Worm (Caenorhabditis elegans) whole organism, L4 larva: ENCODE measurements around the gene mrps-18B.
A peak's percentile ranks its signal among the peaks of the same experiment; 100 is the strongest.

ENCODE experiments used
- F37D6.2 ChIP-seq: sonication (generic microtip); optimal IDR thresholded peaks from 2 replicates; lab custom pipeline; 2016; ENCODE audit warnings: mild to moderate bottlenecking, missing genetic modification characterization, missing compliant biosample characterization
- F44E2.7 ChIP-seq: fragments of 200-800 bp; sonication (Bioruptor generic); IDR thresholded peaks from 2 replicates; pipeline ENCODE4 v2.1.2; 2022; ENCODE audit warnings: missing genetic modification characterization, missing compliant biosample characterization
- R02D3.7 ChIP-seq: fragments of 150-350 bp; sonication (generic microtip); optimal IDR thresholded peaks from 3 replicates; lab custom pipeline; 2014; ENCODE audit warnings: missing biosample characterization, missing genetic modification characterization
- Y48G9A.11 ChIP-seq: fragments of 200-800 bp; sonication (Bioruptor generic); IDR thresholded peaks from 2 replicates; pipeline ENCODE4 v1.3.6; 2022; ENCODE audit warnings: missing genetic modification reagents, missing genetic modification characterization, missing compliant biosample characterization
- Y5F2A.4 ChIP-seq: fragments of 200-800 bp; sonication (Bioruptor generic); optimal IDR thresholded peaks from 2 replicates; lab custom pipeline; 2018; ENCODE audit warnings: mild to moderate bottlenecking, missing genetic modification characterization, missing compliant biosample characterization
- Y75B8A.6 ChIP-seq: fragments of 200-800 bp; sonication (Bioruptor generic); IDR thresholded peaks from 2 replicates; pipeline ENCODE4 v1.3.6; 2022; ENCODE audit warnings: missing genetic modification reagents, missing genetic modification characterization, missing compliant biosample characterization
- ZK546.5 ChIP-seq, 2 experiments: sonication (generic microtip); optimal IDR thresholded peaks; 2 replicates each; lab custom pipeline; 2017; ENCODE audit warnings: missing biosample characterization in 2 of 2, missing genetic modification characterization in 2 of 2
- ama-1 ChIP-seq: fragments of 150-350 bp; optimal IDR thresholded peaks from 2 replicates; lab custom pipeline; 2014; ENCODE audit warnings: inconsistent platforms, mixed read lengths
- ceh-28 ChIP-seq: fragments of 150-350 bp; optimal IDR thresholded peaks from 2 replicates; lab custom pipeline; 2014; ENCODE audit warnings: missing biosample characterization, missing genetic modification reagents, missing genetic modification characterization
- ceh-32 ChIP-seq: sonication (generic microtip); optimal IDR thresholded peaks from 2 replicates; lab custom pipeline; 2016; ENCODE audit warnings: mild to moderate bottlenecking, missing genetic modification characterization, missing compliant biosample characterization; ENCODE audit not compliant: poor library complexity
- ceh-44 ChIP-seq: fragments of 200-800 bp; sonication (Bioruptor generic); IDR thresholded peaks from 2 replicates; pipeline ENCODE4 v1.3.6; 2022; ENCODE audit warnings: missing genetic modification reagents, missing genetic modification characterization, missing compliant biosample characterization
- ctbp-1 ChIP-seq: fragments of 200-800 bp; sonication (Bioruptor generic); IDR thresholded peaks from 2 replicates; pipeline ENCODE4 v1.3.6; 2022; ENCODE audit warnings: missing genetic modification reagents, missing genetic modification characterization, missing compliant biosample characterization
- dmd-6 ChIP-seq: fragments of 200-800 bp; sonication (Bioruptor generic); IDR thresholded peaks from 2 replicates; pipeline ENCODE4 v1.3.6; 2022; ENCODE audit warnings: missing genetic modification reagents, missing genetic modification characterization, missing compliant biosample characterization
- dmd-9 ChIP-seq: fragments of 200-800 bp; sonication (Bioruptor generic); IDR thresholded peaks from 2 replicates; pipeline ENCODE4 v1.3.6; 2022; ENCODE audit warnings: missing genetic modification reagents, missing genetic modification characterization, missing compliant biosample characterization
- dpl-1 ChIP-seq: fragments of 150-350 bp; optimal IDR thresholded peaks from 2 replicates; lab custom pipeline; 2014; ENCODE audit warnings: missing biosample characterization, missing genetic modification reagents, missing genetic modification characterization
- duxl-1 ChIP-seq: sonication (generic microtip); optimal IDR thresholded peaks from 2 replicates; lab custom pipeline; 2016; ENCODE audit warnings: mild to moderate bottlenecking, missing genetic modification characterization, moderate library complexity, missing compliant biosample characterization; ENCODE audit not compliant: poor library complexity
- egl-27 ChIP-seq: sonication (generic microtip); optimal IDR thresholded peaks from 3 replicates; lab custom pipeline; 2017; ENCODE audit warnings: missing biosample characterization, missing genetic modification reagents, missing genetic modification characterization
- fkh-10 ChIP-seq: fragments of 150-350 bp; optimal IDR thresholded peaks from 2 replicates; lab custom pipeline; 2014; ENCODE audit warnings: missing biosample characterization, missing genetic modification reagents, missing genetic modification characterization
- gei-8 ChIP-seq: fragments of 200-800 bp; sonication (Bioruptor generic); optimal IDR thresholded peaks from 2 replicates; lab custom pipeline; 2018; ENCODE audit warnings: mild to moderate bottlenecking, missing genetic modification characterization, missing compliant biosample characterization
- hif-1 ChIP-seq, 2 experiments: sonication (generic microtip); optimal IDR thresholded peaks; 2 replicates each; lab custom pipeline; 2016 to 2017; ENCODE audit warnings: missing compliant biosample characterization in 2 of 2, missing genetic modification characterization in 2 of 2, missing genetic modification reagents in 2 of 2, missing genotype in 2 of 2, mild to moderate bottlenecking in 1 of 2
- hlh-11 ChIP-seq: fragments of 200-800 bp; sonication (Bioruptor generic); optimal IDR thresholded peaks from 2 replicates; lab custom pipeline; 2018; ENCODE audit warnings: mild to moderate bottlenecking, missing genetic modification characterization, missing compliant biosample characterization
- hmg-1.1 ChIP-seq: fragments of 200-800 bp; sonication (Bioruptor generic); IDR thresholded peaks from 2 replicates; pipeline ENCODE4 v1.3.6; 2022; ENCODE audit warnings: missing genetic modification reagents, missing genetic modification characterization, missing compliant biosample characterization
- jun-1 ChIP-seq: fragments of 150-350 bp; optimal IDR thresholded peaks from 2 replicates; lab custom pipeline; 2014; ENCODE audit warnings: missing biosample characterization, missing genetic modification reagents, missing genetic modification characterization
- lir-3 ChIP-seq: sonication (generic microtip); optimal IDR thresholded peaks from 2 replicates; lab custom pipeline; 2016; ENCODE audit warnings: mild to moderate bottlenecking, missing genetic modification characterization, missing compliant biosample characterization
- lsy-2 ChIP-seq, 2 experiments: fragments of 150-350 bp in 1 of 2; sonication (generic microtip) in 1 of 2; optimal IDR thresholded peaks; 2 replicates each; lab custom pipeline; 2014 to 2017; ENCODE audit warnings: missing biosample characterization in 2 of 2, missing genetic modification characterization in 2 of 2
- madf-5 ChIP-seq, 2 experiments: fragments of 200-800 bp; sonication (Bioruptor generic); IDR thresholded peaks; 2 replicates each; pipeline ENCODE4 v1.3.6; 2022; ENCODE audit warnings: missing compliant biosample characterization in 2 of 2, missing genetic modification characterization in 2 of 2
- madf-9 ChIP-seq: fragments of 200-800 bp; sonication (Bioruptor generic); conservative IDR thresholded peaks from 2 replicates; pipeline ENCODE4 v1.3.6; 2022; ENCODE audit warnings: missing genetic modification reagents, missing genetic modification characterization, missing compliant biosample characterization
- mdt-29 ChIP-seq: fragments of 200-800 bp; sonication (Bioruptor generic); IDR thresholded peaks from 2 replicates; pipeline ENCODE4 v1.3.6; 2022; ENCODE audit warnings: missing genetic modification reagents, missing genetic modification characterization, missing compliant biosample characterization
- mes-2 ChIP-seq: sonication (generic microtip); optimal IDR thresholded peaks from 2 replicates; lab custom pipeline; 2016; ENCODE audit warnings: missing genotype, mild to moderate bottlenecking, missing genetic modification characterization, missing compliant biosample characterization; ENCODE audit not compliant: poor library complexity, severe bottlenecking
- mxl-2 ChIP-seq: fragments of 200-800 bp; sonication (Bioruptor generic); conservative IDR thresholded peaks from 2 replicates; pipeline ENCODE4 v1.3.6; 2022; ENCODE audit warnings: missing genetic modification reagents, missing genetic modification characterization, missing compliant biosample characterization
- mxl-3 ChIP-seq: fragments of 200-800 bp; sonication (Bioruptor generic); optimal IDR thresholded peaks from 2 replicates; lab custom pipeline; 2018; ENCODE audit warnings: mild to moderate bottlenecking, missing genetic modification characterization, missing compliant biosample characterization
- nhr-10 ChIP-seq: fragments of 150-350 bp; optimal IDR thresholded peaks from 2 replicates; lab custom pipeline; 2014; ENCODE audit warnings: missing biosample characterization, missing genetic modification characterization
- nhr-111 ChIP-seq: fragments of 200-800 bp; sonication (Bioruptor generic); optimal IDR thresholded peaks from 2 replicates; lab custom pipeline; 2018; ENCODE audit warnings: mild to moderate bottlenecking, missing genetic modification characterization, missing compliant biosample characterization
- nhr-237 ChIP-seq: sonication (generic microtip); optimal IDR thresholded peaks from 2 replicates; lab custom pipeline; 2017; ENCODE audit warnings: missing biosample characterization, missing genetic modification characterization
- nhr-25 ChIP-seq: sonication (generic microtip); optimal IDR thresholded peaks from 2 replicates; lab custom pipeline; 2017; ENCODE audit warnings: missing genetic modification characterization, mild to moderate bottlenecking, missing compliant biosample characterization, antibody characterized with exemption, moderate library complexity, borderline replicate concordance; ENCODE audit not compliant: insufficient read depth
- nhr-42 ChIP-seq: fragments of 200-800 bp; sonication (Bioruptor generic); IDR thresholded peaks from 2 replicates; pipeline ENCODE4 v1.3.6; 2022; ENCODE audit warnings: missing genetic modification characterization, missing compliant biosample characterization
- nhr-48 ChIP-seq: sonication (generic microtip); optimal IDR thresholded peaks from 2 replicates; lab custom pipeline; 2016; ENCODE audit warnings: mild to moderate bottlenecking, missing genetic modification characterization, missing compliant biosample characterization
- nhr-6 ChIP-seq: fragments of 150-350 bp; optimal IDR thresholded peaks from 2 replicates; lab custom pipeline; 2014; ENCODE audit warnings: missing biosample characterization, missing genetic modification characterization
- pha-4 ChIP-seq, 2 experiments: fragments of 150-350 bp in 1 of 2; fragments of 200-800 bp in 1 of 2; sonication (Bioruptor generic) in 1 of 2; IDR thresholded peaks in 1 of 2; optimal IDR thresholded peaks in 1 of 2; 2 replicates each; pipeline versions ENCODE4 v1.3.6 to Lab custom; 2014 to 2022; ENCODE audit warnings: missing genetic modification characterization in 2 of 2, missing genetic modification reagents in 2 of 2, missing biosample characterization in 1 of 2, missing compliant biosample characterization in 1 of 2
- saeg-2 ChIP-seq: fragments of 200-800 bp; sonication (Bioruptor generic); IDR thresholded peaks from 2 replicates; pipeline ENCODE4 v1.3.6; 2022; ENCODE audit warnings: missing genetic modification reagents, missing genetic modification characterization, missing compliant biosample characterization
- set-16 ChIP-seq: fragments of 200-800 bp; sonication (Bioruptor generic); IDR thresholded peaks from 2 replicates; pipeline ENCODE4 v1.3.6; 2022; ENCODE audit warnings: missing genetic modification reagents, missing genetic modification characterization, missing compliant biosample characterization
- spr-1 ChIP-seq: sonication (generic microtip); optimal IDR thresholded peaks from 2 replicates; lab custom pipeline; 2016; ENCODE audit warnings: mild to moderate bottlenecking, missing genetic modification characterization, missing compliant biosample characterization
- tag-97 ChIP-seq: fragments of 200-800 bp; sonication (Bioruptor generic); IDR thresholded peaks from 2 replicates; pipeline ENCODE4 v1.3.6; 2022; ENCODE audit warnings: missing genetic modification characterization, missing compliant biosample characterization
- tra-1 ChIP-seq: fragments of 200-800 bp; sonication (Bioruptor generic); IDR thresholded peaks from 2 replicates; pipeline ENCODE4 v1.3.6; 2022; ENCODE audit warnings: missing genetic modification reagents, missing genetic modification characterization, missing compliant biosample characterization
- unc-39 ChIP-seq: sonication (generic microtip); optimal IDR thresholded peaks from 2 replicates; lab custom pipeline; 2017; ENCODE audit warnings: missing biosample characterization, missing genetic modification characterization
- vab-7 ChIP-seq: fragments of 200-800 bp; sonication (Bioruptor generic); IDR thresholded peaks from 2 replicates; pipeline ENCODE4 v1.3.6; 2022; ENCODE audit warnings: missing genetic modification reagents, missing genetic modification characterization, missing compliant biosample characterization
- zag-1 ChIP-seq: fragments of 150-350 bp; optimal IDR thresholded peaks from 2 replicates; lab custom pipeline; 2014; ENCODE audit warnings: missing biosample characterization, missing genetic modification characterization
- zfp-3 ChIP-seq: fragments of 200-800 bp; sonication (Bioruptor generic); conservative IDR thresholded peaks from 2 replicates; pipeline ENCODE4 v1.3.6; 2022; ENCODE audit warnings: missing genetic modification reagents, missing genetic modification characterization, missing compliant biosample characterization

The mrps-18B gene

ce11 chrII:8561227-8561626 is 35.7 kb downstream of the mrps-18B start, which contains the start of gene iff-2 (continued):
- TF ChIP-seq zag-1 (tag; lab: Kevin White, UChicago), result peak; percentile 81
- peak; percentile 98 for TF ChIP-seq nhr-42 (GFP tag; lab: Robert Waterston, UW)
- peak; percentile 93 for TF ChIP-seq vab-7 (GFP tag; lab: Robert Waterston, UW)
- TF ChIP-seq ceh-32 (tag; lab: Kevin White, UChicago), result peak; percentile 68
- TF ChIP-seq mdt-29 (GFP tag; lab: Robert Waterston, UW), result no peak; the same call in none of the 2 replicates
- no peak for TF ChIP-seq F44E2.7 (GFP tag; lab: Robert Waterston, UW)
- peak; percentile 97 for TF ChIP-seq jun-1
- peak; percentile 99 for TF ChIP-seq fkh-10 (GFP tag; lab: Kevin White, UChicago)
- TF ChIP-seq saeg-2 (GFP tag; lab: Robert Waterston, UW), result peak; percentile 92
- 0 out of 2 replicates have a peak, but pooled peaks have one; percentile 78 for TF ChIP-seq tag-97 (GFP tag; lab: Robert Waterston, UW)
- TF ChIP-seq Y5F2A.4 (GFP tag; lab: Kevin White, UChicago), result peak; percentile 78
- peak; percentile 98 for TF ChIP-seq ctbp-1
- TF ChIP-seq dmd-9 (GFP tag; lab: Robert Waterston, UW), result peak; percentile 95
- peak; percentile 97 for TF ChIP-seq zfp-3
- TF ChIP-seq nhr-237 (tag; lab: Kevin White, UChicago), result peak; percentile 83
- peak; percentile 96 for TF ChIP-seq pha-4 (GFP tag; IDR thresholded peaks at IDR 0.05; lab: Robert Waterston, UW)
- no peak for TF ChIP-seq pha-4 (tag; optimal IDR thresholded peaks at IDR 0.05; lab: Kevin White, UChicago)
- peak; percentile 96 for TF ChIP-seq Y75B8A.6 (GFP tag; lab: Robert Waterston, UW)
- TF ChIP-seq nhr-6 (tag; lab: Kevin White, UChicago), result peak; percentile 99
- TF ChIP-seq tra-1 (GFP tag; lab: Robert Waterston, UW), result peak; percentile 98
- peak; percentile 97 to 98 for TF ChIP-seq lsy-2 (tag; optimal IDR thresholded peaks at IDR 0.05; lab: Kevin White, UChicago)
- peak; percentile 47 to 92 for TF ChIP-seq ZK546.5 (tag; optimal IDR thresholded peaks at IDR 0.05; lab: Kevin White, UChicago)
- TF ChIP-seq madf-9 (GFP tag; lab: Robert Waterston, UW), result peak; percentile 95
- TF ChIP-seq ceh-28 (tag; lab: Kevin White, UChicago), result peak; percentile 41
- peak; percentile 97 for TF ChIP-seq mes-2 (tag; lab: Kevin White, UChicago)
- TF ChIP-seq F37D6.2 (tag; lab: Kevin White, UChicago), result peak; percentile 95
- no peak for TF ChIP-seq nhr-111 (GFP tag; lab: Kevin White, UChicago)
- peak; percentile 97 for TF ChIP-seq dpl-1 (GFP tag; lab: Kevin White, UChicago)
- TF ChIP-seq unc-39 (tag; lab: Kevin White, UChicago), result no peak
- peak; percentile 97 for TF ChIP-seq nhr-25 (tag; lab: Kevin White, UChicago)
- TF ChIP-seq gei-8, result peak; percentile 58
- peak; percentile 95 for TF ChIP-seq nhr-48 (tag; lab: Kevin White, UChicago)
- peak; percentile 76 for TF ChIP-seq lir-3 (tag; lab: Kevin White, UChicago)
- TF ChIP-seq hlh-11 (tag; lab: Kevin White, UChicago), result peak; percentile 99
- TF ChIP-seq R02D3.7, result peak; percentile 50
- peak; percentile 68 for TF ChIP-seq ama-1 (lab: Kevin White, UChicago)
- TF ChIP-seq mxl-2 (GFP tag; lab: Robert Waterston, UW), result peak; percentile 92
- no peak; the same call in 1 of the 2 replicates for TF ChIP-seq Y48G9A.11 (GFP tag; lab: Robert Waterston, UW)
- peak; percentile 99 for TF ChIP-seq hmg-1.1 (GFP tag; lab: Robert Waterston, UW)
- peak; percentile 96 for TF ChIP-seq spr-1 (tag; lab: Kevin White, UChicago)
- TF ChIP-seq mxl-3 (GFP tag; lab: Kevin White, UChicago), result peak; percentile 100
- 0 out of 2 replicates have a peak, but pooled peaks have one; percentile 56 for TF ChIP-seq ceh-44 (GFP tag; lab: Robert Waterston, UW)
- peak; percentile 88 to 96 for TF ChIP-seq hif-1 (tag; optimal IDR thresholded peaks at IDR 0.05; lab: Kevin White, UChicago)
- peak in 1 of 2 experiments; percentile 89; a peak in 1 of 4 replicates for TF ChIP-seq madf-5 (GFP tag; IDR thresholded peaks at IDR 0.05; lab: Robert Waterston, UW)
- TF ChIP-seq duxl-1 (tag; lab: Kevin White, UChicago), result peak; percentile 97
- TF ChIP-seq nhr-10, result peak; percentile 97
- TF ChIP-seq set-16 (GFP tag; lab: Robert Waterston, UW), result peak; percentile 73
- TF ChIP-seq egl-27, result peak; percentile 80
- peak; percentile 99 for TF ChIP-seq dmd-6 (GFP tag; lab: Robert Waterston, UW)
